Worm (Caenorhabditis elegans) whole organism, L1 larva: ENCODE measurements around the gene uig-1.

Experiments used
- C04F5.9 ChIP-seq: sonication (generic microtip); optimal IDR thresholded peaks from 2 replicates; lab custom pipeline; 2016; ENCODE audit warnings: missing genetic modification characterization, missing compliant biosample characterization
- C16A3.4 ChIP-seq: fragments of 150-350 bp; optimal IDR thresholded peaks from 2 replicates; lab custom pipeline; 2014; ENCODE audit warnings: missing biosample characterization, missing genetic modification characterization
- F16B12.6 ChIP-seq: fragments of 150-350 bp; optimal IDR thresholded peaks from 2 replicates; lab custom pipeline; 2014; ENCODE audit warnings: missing biosample characterization, missing genetic modification characterization
- aha-1 ChIP-seq: fragments of 150-350 bp; optimal IDR thresholded peaks from 2 replicates; lab custom pipeline; 2014; ENCODE audit warnings: missing biosample characterization, missing genetic modification characterization
- alr-1 ChIP-seq: fragments of 200-800 bp; sonication (Bioruptor generic); optimal IDR thresholded peaks from 2 replicates; lab custom pipeline; 2018; ENCODE audit warnings: borderline replicate concordance, mild to moderate bottlenecking, missing genetic modification characterization, missing compliant biosample characterization
- aly-2 ChIP-seq: fragments of 150-350 bp; optimal IDR thresholded peaks from 2 replicates; lab custom pipeline; 2014; ENCODE audit warnings: missing biosample characterization, missing genetic modification characterization
- blmp-1 ChIP-seq: fragments of 150-350 bp; optimal IDR thresholded peaks from 2 replicates; lab custom pipeline; 2014; ENCODE audit warnings: missing biosample characterization, missing genetic modification characterization
- ceh-63 ChIP-seq: fragments of 200-800 bp; sonication (Bioruptor generic); optimal IDR thresholded peaks from 2 replicates; lab custom pipeline; 2018; ENCODE audit warnings: mild to moderate bottlenecking, missing genetic modification characterization, missing compliant biosample characterization
- ceh-8 ChIP-seq: fragments of 200-800 bp; sonication (Bioruptor generic); optimal IDR thresholded peaks from 2 replicates; lab custom pipeline; 2018; ENCODE audit warnings: mild to moderate bottlenecking, missing genetic modification characterization, moderate library complexity, missing compliant biosample characterization
- ceh-82 ChIP-seq, 3 experiments: fragments of 150-350 bp in 1 of 3; sonication (generic microtip) in 2 of 3; optimal IDR thresholded peaks; 2 replicates each; lab custom pipeline; 2014 to 2017; ENCODE audit warnings: missing biosample characterization in 3 of 3, missing genetic modification characterization in 3 of 3
- dpl-1 ChIP-seq, 3 experiments: fragments of 150-350 bp in 2 of 3; sonication (generic microtip) in 1 of 3; optimal IDR thresholded peaks; 2 replicates each; lab custom pipeline; 2014 to 2017; ENCODE audit warnings: missing biosample characterization in 3 of 3, missing genetic modification characterization in 3 of 3, missing genetic modification reagents in 3 of 3
- efl-1 ChIP-seq, 4 experiments: fragments of 150-350 bp; optimal IDR thresholded peaks in 3 of 4; peaks in 1 of 4; 1 replicate in 1 of 4; 2 replicates in 3 of 4; lab custom pipeline; 2014; ENCODE audit warnings: missing biosample characterization in 2 of 4, missing genetic modification characterization in 2 of 4, missing genetic modification reagents in 2 of 4
- efl-3 ChIP-seq: fragments of 200-800 bp; sonication (Bioruptor generic); optimal IDR thresholded peaks from 2 replicates; lab custom pipeline; 2018; ENCODE audit warnings: mild to moderate bottlenecking, missing genetic modification characterization, missing compliant biosample characterization
- egl-27 ChIP-seq, 2 experiments: fragments of 150-350 bp in 1 of 2; sonication (generic microtip); optimal IDR thresholded peaks; 3 replicates each; lab custom pipeline; 2017 to 2018; ENCODE audit warnings: missing biosample characterization in 2 of 2, missing genetic modification characterization in 2 of 2, missing genetic modification reagents in 2 of 2
- ets-5 ChIP-seq: fragments of 200-800 bp; sonication (Bioruptor generic); IDR thresholded peaks from 2 replicates; pipeline ENCODE4 v1.3.6; 2022; ENCODE audit warnings: missing genetic modification characterization, missing compliant biosample characterization
- fkh-4 ChIP-seq: sonication (generic microtip); optimal IDR thresholded peaks from 2 replicates; lab custom pipeline; 2016; ENCODE audit warnings: missing compliant biosample characterization, missing genetic modification characterization, borderline replicate concordance
- fkh-8 ChIP-seq: sonication (generic microtip); optimal IDR thresholded peaks from 2 replicates; lab custom pipeline; 2016; ENCODE audit warnings: mild to moderate bottlenecking, missing genetic modification characterization, missing compliant biosample characterization
- hlh-17 ChIP-seq: fragments of 200-800 bp; sonication (Bioruptor generic); optimal IDR thresholded peaks from 2 replicates; lab custom pipeline; 2018; ENCODE audit warnings: missing genetic modification characterization, mild to moderate bottlenecking, missing compliant biosample characterization, moderate library complexity, borderline replicate concordance
- hlh-4 ChIP-seq: sonication (generic microtip); optimal IDR thresholded peaks from 2 replicates; lab custom pipeline; 2016; ENCODE audit warnings: mild to moderate bottlenecking, missing genetic modification characterization, missing compliant biosample characterization
- hpl-2 ChIP-seq: fragments of 150-350 bp; optimal IDR thresholded peaks from 2 replicates; lab custom pipeline; 2014; ENCODE audit warnings: missing biosample characterization, missing genetic modification reagents, missing genetic modification characterization
- irx-1 ChIP-seq: sonication (generic microtip); optimal IDR thresholded peaks from 2 replicates; lab custom pipeline; 2016; ENCODE audit warnings: missing genetic modification characterization, missing compliant biosample characterization
- isw-1 ChIP-seq: fragments of 200-800 bp; sonication (Bioruptor generic); IDR thresholded peaks from 2 replicates; pipeline ENCODE4 v1.3.6; 2022; ENCODE audit warnings: missing genetic modification characterization, missing compliant biosample characterization
- lin-14 ChIP-seq: fragments of 200-800 bp; sonication (Bioruptor generic); optimal IDR thresholded peaks from 2 replicates; lab custom pipeline; 2018; ENCODE audit warnings: mild to moderate bottlenecking, missing genetic modification characterization, moderate library complexity, missing compliant biosample characterization
- lin-35 ChIP-seq, 2 experiments: fragments of 150-350 bp; optimal IDR thresholded peaks; 2 replicates each; lab custom pipeline; 2014; ENCODE audit warnings: missing biosample characterization in 2 of 2, missing genetic modification characterization in 2 of 2, missing genetic modification reagents in 2 of 2
- lir-3 ChIP-seq: sonication (generic microtip); optimal IDR thresholded peaks from 2 replicates; lab custom pipeline; 2016; ENCODE audit warnings: mild to moderate bottlenecking, missing genetic modification characterization, moderate library complexity, missing compliant biosample characterization; ENCODE audit not compliant: poor library complexity
- lsy-2 ChIP-seq, 2 experiments: fragments of 150-350 bp; optimal IDR thresholded peaks; 2 replicates each; lab custom pipeline; 2014; ENCODE audit warnings: missing biosample characterization in 2 of 2, missing genetic modification characterization in 2 of 2
- mef-2 ChIP-seq: fragments of 150-350 bp; optimal IDR thresholded peaks from 2 replicates; lab custom pipeline; 2014; ENCODE audit warnings: missing biosample characterization, missing genetic modification characterization
- nhr-12 ChIP-seq: sonication (generic microtip); optimal IDR thresholded peaks from 2 replicates; lab custom pipeline; 2017; ENCODE audit warnings: missing biosample characterization, missing genetic modification characterization
- nhr-237 ChIP-seq: fragments of 150-350 bp; optimal IDR thresholded peaks from 2 replicates; lab custom pipeline; 2014; ENCODE audit warnings: missing biosample characterization, missing genetic modification characterization
- nhr-28 ChIP-seq: fragments of 150-350 bp; optimal IDR thresholded peaks from 2 replicates; lab custom pipeline; 2014; ENCODE audit warnings: missing biosample characterization, missing genetic modification characterization
- nhr-71 ChIP-seq: sonication (generic microtip); optimal IDR thresholded peaks from 2 replicates; lab custom pipeline; 2016; ENCODE audit warnings: mild to moderate bottlenecking, missing genetic modification characterization, moderate library complexity, missing compliant biosample characterization
- nhr-77 ChIP-seq: fragments of 150-350 bp; optimal IDR thresholded peaks from 2 replicates; lab custom pipeline; 2014; ENCODE audit warnings: missing biosample characterization, missing genetic modification characterization
- nhr-85 ChIP-seq: sonication (generic microtip); peaks from one replicate; lab custom pipeline; 2016; ENCODE audit warnings: missing genetic modification characterization, inconsistent platforms, missing compliant biosample characterization
- pag-3 ChIP-seq: sonication (generic microtip); optimal IDR thresholded peaks from 2 replicates; lab custom pipeline; 2017; ENCODE audit warnings: missing genetic modification characterization, mild to moderate bottlenecking, missing compliant biosample characterization, antibody characterized with exemption, borderline replicate concordance; ENCODE audit not compliant: insufficient read depth
- pax-3 ChIP-seq: fragments of 200-800 bp; sonication (Bioruptor generic); optimal IDR thresholded peaks from 2 replicates; lab custom pipeline; 2018; ENCODE audit warnings: mild to moderate bottlenecking, missing genetic modification characterization, moderate library complexity, missing compliant biosample characterization
- rnt-1 ChIP-seq: sonication (generic microtip); optimal IDR thresholded peaks from 2 replicates; lab custom pipeline; 2016; ENCODE audit warnings: mild to moderate bottlenecking, missing genetic modification characterization, moderate library complexity, missing compliant biosample characterization
- skn-1 ChIP-seq: fragments of 150-350 bp; optimal IDR thresholded peaks from 2 replicates; lab custom pipeline; 2014; ENCODE audit warnings: missing biosample characterization, missing genetic modification characterization
- snu-23 ChIP-seq: sonication (generic microtip); optimal IDR thresholded peaks from 2 replicates; lab custom pipeline; 2016; ENCODE audit warnings: missing genetic modification characterization, missing compliant biosample characterization
- sox-4 ChIP-seq: sonication (generic microtip); optimal IDR thresholded peaks from 2 replicates; lab custom pipeline; 2016; ENCODE audit warnings: missing genetic modification characterization, missing compliant biosample characterization
- sup-37 ChIP-seq: fragments of 200-800 bp; sonication (Bioruptor generic); optimal IDR thresholded peaks from 2 replicates; lab custom pipeline; 2018; ENCODE audit warnings: mild to moderate bottlenecking, missing genetic modification characterization, missing compliant biosample characterization
- swsn-7 ChIP-seq: sonication (generic microtip); optimal IDR thresholded peaks from 2 replicates; lab custom pipeline; 2016; ENCODE audit warnings: missing genetic modification characterization, missing compliant biosample characterization
- unc-130 ChIP-seq: fragments of 150-350 bp; optimal IDR thresholded peaks from 2 replicates; lab custom pipeline; 2017; ENCODE audit warnings: missing biosample characterization, missing genetic modification characterization, inconsistent platforms
- unc-30 ChIP-seq: sonication (generic microtip); optimal IDR thresholded peaks from 2 replicates; lab custom pipeline; 2017; ENCODE audit warnings: missing biosample characterization, missing genetic modification characterization
- vab-15 ChIP-seq: sonication (generic microtip); optimal IDR thresholded peaks from 2 replicates; lab custom pipeline; 2017; ENCODE audit warnings: missing genotype, mild to moderate bottlenecking, missing genetic modification characterization, missing compliant biosample characterization
- zip-4 ChIP-seq: fragments of 200-800 bp; sonication (Bioruptor generic); optimal IDR thresholded peaks from 2 replicates; lab custom pipeline; 2018; ENCODE audit warnings: mild to moderate bottlenecking, missing genetic modification characterization, moderate library complexity, missing compliant biosample characterization

Gene uig-1

DNA sequence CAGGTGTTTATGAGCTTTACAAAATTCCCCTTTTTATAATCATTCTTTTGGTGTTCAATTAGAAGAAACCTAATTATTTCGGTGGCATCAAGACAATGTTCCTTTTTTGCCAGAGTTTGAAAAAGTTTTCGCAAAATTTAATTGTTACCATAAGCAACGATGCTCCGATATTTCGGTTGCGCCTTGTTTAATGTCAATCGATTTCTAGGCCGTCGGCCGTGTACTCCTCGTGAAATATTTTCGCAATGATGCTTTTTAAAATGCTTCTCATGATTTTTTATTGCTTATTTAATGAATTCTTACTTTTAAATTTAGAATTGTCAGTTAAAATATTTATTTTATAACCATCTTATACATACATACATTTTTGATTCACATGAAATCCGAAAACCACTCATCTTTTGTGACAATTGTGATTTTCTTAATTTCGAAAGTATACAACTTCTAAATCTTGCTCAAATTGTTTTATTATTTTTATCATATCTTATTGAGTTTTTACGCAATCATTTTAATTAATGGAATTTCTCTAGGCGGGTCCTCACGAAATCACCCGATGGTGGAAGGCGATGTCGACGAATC, 17.4 kb upstream of the uig-1 start, which contains the start of gene C50B6.3 (continued):
- TF ChIP-seq nhr-71 (tag; lab: Kevin White, UChicago) (peak; percentile 95), isw-1 (peak; percentile 85), aha-1 (no peak)

DNA sequence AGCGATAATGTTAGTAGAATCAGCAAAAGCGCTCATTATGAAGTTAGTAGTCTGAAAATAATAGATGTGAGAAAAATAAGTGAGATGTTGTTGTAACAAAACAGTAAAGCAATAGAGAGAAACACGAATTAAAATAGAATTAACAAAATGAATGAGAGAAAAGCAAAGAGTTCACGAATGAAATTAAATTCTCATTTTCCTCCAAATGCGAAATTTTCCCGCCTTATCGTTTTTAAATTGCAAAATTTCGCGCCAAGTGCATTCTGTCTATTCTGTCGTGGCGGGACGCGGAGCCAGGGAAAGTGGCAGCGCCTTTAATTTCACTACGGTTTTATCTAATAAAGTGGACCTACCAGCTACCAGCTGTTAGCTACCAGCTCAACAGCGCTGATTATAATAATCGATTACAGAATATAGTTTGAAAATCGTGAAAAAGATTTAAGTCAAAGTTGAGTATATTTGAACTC, 16.5 kb upstream of the uig-1 start, which contains the start of gene nasp-2:
TSS of gene nasp-2 (minus strand) at position 51 of the 467 bp plus-strand sequence.
- no peak for TF ChIP-seq zip-4
- TF ChIP-seq hlh-4 (tag; lab: Kevin White, UChicago), result no peak
- TF ChIP-seq hlh-17 (GFP tag; lab: Kevin White, UChicago), result no peak
- peak in 1 of 2 experiments; percentile 38 for TF ChIP-seq lsy-2 (tag; optimal IDR thresholded peaks at IDR 0.05; lab: Kevin White, UChicago)
- no peak for TF ChIP-seq alr-1 (tag; lab: Kevin White, UChicago)
- TF ChIP-seq C04F5.9, result no peak
- TF ChIP-seq F16B12.6 (tag; lab: Kevin White, UChicago), result no peak
- peak; percentile 71 to 90 for TF ChIP-seq lin-35 (GFP tag; optimal IDR thresholded peaks at IDR 0.05; lab: Kevin White, UChicago)
- peak; percentile 45 for TF ChIP-seq rnt-1 (tag; lab: Kevin White, UChicago)
- peak; percentile 72 to 90 (median 85) for TF ChIP-seq dpl-1 (GFP tag; optimal IDR thresholded peaks at IDR 0.05; lab: Kevin White, UChicago)
- peak; percentile 5 for TF ChIP-seq blmp-1 (tag; lab: Kevin White, UChicago)
- peak; percentile 47 for TF ChIP-seq C16A3.4 (tag; lab: Kevin White, UChicago)
- no peak for TF ChIP-seq ceh-82 (tag; optimal IDR thresholded peaks at IDR 0.05; lab: Kevin White, UChicago)
- no peak for TF ChIP-seq hpl-2 (GFP tag; lab: Kevin White, UChicago)
- no peak for TF ChIP-seq vab-15 (tag; lab: Kevin White, UChicago)
- TF ChIP-seq efl-1 (optimal IDR thresholded peaks at IDR 0.05; lab: Kevin White, UChicago), result peak; percentile 81 to 88
- peak; percentile 79 to 97 for TF ChIP-seq efl-1 (GFP tag; optimal IDR thresholded peaks at IDR 0.05 in 1 of 2; lab: Kevin White, UChicago)
- peak; percentile 2 for TF ChIP-seq snu-23 (GFP tag; lab: Kevin White, UChicago)
- TF ChIP-seq fkh-4 (tag; lab: Kevin White, UChicago), result no peak

DNA sequence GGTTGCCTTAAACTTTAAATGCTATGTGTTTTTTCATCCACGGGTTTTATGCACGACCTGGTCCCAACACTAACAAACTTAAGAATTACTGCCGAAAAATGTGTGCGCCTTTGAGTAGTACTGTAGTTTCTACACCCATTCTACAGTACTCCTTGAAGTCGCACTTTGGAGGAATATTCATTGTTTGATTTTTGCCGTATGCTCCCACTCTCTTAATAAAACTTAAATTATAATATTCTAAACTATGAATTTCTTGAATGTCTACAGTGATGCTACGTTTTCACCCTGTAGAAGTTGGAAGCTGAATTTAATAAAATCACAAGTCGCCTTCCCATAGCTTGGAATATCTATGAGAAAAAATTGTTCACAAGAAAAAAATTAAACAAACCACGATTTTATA, 14.0 kb upstream of the uig-1 start:
- TF ChIP-seq lir-3 (tag; lab: Kevin White, UChicago), result no peak
- TF ChIP-seq fkh-8 (tag; lab: Kevin White, UChicago), result no peak
- TF ChIP-seq fkh-4 (tag; lab: Kevin White, UChicago), result no peak
- no peak for TF ChIP-seq pax-3 (tag; lab: Kevin White, UChicago)
- TF ChIP-seq skn-1 (tag; lab: Kevin White, UChicago), result no peak
- no peak for TF ChIP-seq efl-3
- no peak for TF ChIP-seq aly-2 (tag; lab: Kevin White, UChicago)
- TF ChIP-seq nhr-77 (tag; lab: Kevin White, UChicago), result no peak
- TF ChIP-seq mef-2 (tag; lab: Kevin White, UChicago), result no peak
- no peak for TF ChIP-seq lin-14 (GFP tag; lab: Kevin White, UChicago)
- TF ChIP-seq pag-3 (tag; lab: Kevin White, UChicago), result no peak
- no peak for TF ChIP-seq nhr-12 (tag; lab: Kevin White, UChicago)

DNA sequence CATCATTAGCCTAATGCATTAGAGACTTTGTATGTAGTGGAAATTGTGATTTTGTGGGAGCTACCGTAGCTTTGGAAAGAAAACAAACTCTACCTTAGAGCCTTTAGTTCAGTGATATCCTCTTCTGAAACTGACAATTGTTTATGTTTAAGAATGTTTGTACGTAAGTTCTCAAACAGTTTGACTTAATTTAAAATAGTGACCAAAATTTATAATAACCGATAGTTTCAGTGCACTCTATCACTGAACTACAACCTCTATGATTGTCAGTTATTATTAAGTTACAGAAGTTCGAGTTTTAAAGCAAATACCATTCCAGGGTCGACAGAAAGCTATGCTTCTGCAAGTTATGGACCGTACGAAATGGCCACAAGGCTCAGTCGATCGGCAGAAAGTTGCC, 12.8 kb upstream of the uig-1 start, which contains the start of gene C50B6.1:
TSS of gene C50B6.1 (plus strand) at position 301 of the 400 bp plus-strand sequence.
- TF ChIP-seq egl-27 (tag; optimal IDR thresholded peaks at IDR 0.05; lab: Kevin White, UChicago) (no peak), sup-37 (no peak), efl-1 (optimal IDR thresholded peaks at IDR 0.05; lab: Kevin White, UChicago) (no peak), efl-1 (GFP tag; optimal IDR thresholded peaks at IDR 0.05 in 1 of 2; lab: Kevin White, UChicago) (no peak), unc-30 (tag; lab: Kevin White, UChicago) (no peak), sox-4 (tag; lab: Kevin White, UChicago) (no peak), ets-5 (no peak), swsn-7 (tag; lab: Kevin White, UChicago) (no peak), zip-4 (no peak), irx-1 (tag; lab: Kevin White, UChicago) (no peak), ceh-63 (GFP tag; lab: Kevin White, UChicago) (no peak), fkh-8 (tag; lab: Kevin White, UChicago) (no peak), nhr-237 (no peak), fkh-4 (tag; lab: Kevin White, UChicago) (no peak), nhr-85 (tag; lab: Kevin White, UChicago) (no peak), nhr-28 (no peak), unc-130 (tag; lab: Kevin White, UChicago) (no peak), ceh-8 (GFP tag; lab: Kevin White, UChicago) (no peak)
